Fruit fly (Drosophila melanogaster) whole organism, embryonic: ENCODE measurements around the gene Tailor.
A peak's percentile ranks its signal among the peaks of the same experiment; 100 is the strongest.

Source experiments
- Ada2b ChIP-seq: fragments of 200-800 bp; sonication (Bioruptor generic); IDR thresholded peaks from 2 replicates; pipeline ENCODE4 v1.3.6; 2022; ENCODE audit warnings: missing biosample characterization, missing genetic modification characterization
- Atf3 ChIP-seq: fragments of 200-800 bp; sonication (Bioruptor generic); optimal IDR thresholded peaks from 3 replicates; lab custom pipeline; 2016; ENCODE audit warnings: missing biosample characterization, missing genetic modification characterization
- CG10147 ChIP-seq: fragments of 200-800 bp; sonication (Bioruptor generic); optimal IDR thresholded peaks from 2 replicates; lab custom pipeline; 2019; ENCODE audit warnings: missing biosample characterization, mild to moderate bottlenecking, missing genetic modification characterization, moderate library complexity
- CG10274 ChIP-seq: fragments of 200-800 bp; sonication (Bioruptor generic); optimal IDR thresholded peaks from 3 replicates; lab custom pipeline; 2017; ENCODE audit warnings: missing biosample characterization, mild to moderate bottlenecking, missing genetic modification characterization
- CG10654 ChIP-seq: fragments of 200-800 bp; sonication (Bioruptor generic); optimal IDR thresholded peaks from 2 replicates; lab custom pipeline; 2016; ENCODE audit warnings: missing biosample characterization, missing genetic modification characterization
- CG11093 ChIP-seq: fragments of 200-800 bp; sonication (Bioruptor generic); IDR thresholded peaks from 3 replicates; pipeline ENCODE4 v1.3.6; 2022; ENCODE audit warnings: missing biosample characterization, missing genetic modification characterization
- CG11560 ChIP-seq: fragments of 200-800 bp; sonication (Bioruptor generic); IDR thresholded peaks from 3 replicates; pipeline ENCODE4 v1.3.6; 2022; ENCODE audit warnings: missing biosample characterization, missing genetic modification characterization
- CG1233 ChIP-seq: fragments of 200-800 bp; sonication (Bioruptor generic); optimal IDR thresholded peaks from 4 replicates; lab custom pipeline; 2018; ENCODE audit warnings: missing biosample characterization, mild to moderate bottlenecking, missing genetic modification characterization
- CG15011 ChIP-seq: fragments of 200-800 bp; sonication (Bioruptor generic); optimal IDR thresholded peaks from 3 replicates; lab custom pipeline; 2018; ENCODE audit warnings: missing biosample characterization, mild to moderate bottlenecking, missing genetic modification characterization
- CG15269 ChIP-seq: fragments of 200-800 bp; sonication (Bioruptor generic); optimal IDR thresholded peaks from 2 replicates; lab custom pipeline; 2018; ENCODE audit warnings: missing biosample characterization, mild to moderate bottlenecking, missing genetic modification characterization, moderate library complexity
- CG15514 ChIP-seq: fragments of 200-800 bp; sonication (Bioruptor generic); optimal IDR thresholded peaks from 3 replicates; lab custom pipeline; 2017; ENCODE audit warnings: missing biosample characterization, missing genetic modification characterization, mild to moderate bottlenecking, moderate library complexity, missing genetic modification reagents
- CG30020 ChIP-seq: fragments of 200-800 bp; optimal IDR thresholded peaks from 2 replicates; lab custom pipeline; 2019; ENCODE audit warnings: missing biosample characterization, mild to moderate bottlenecking, missing genetic modification characterization, moderate library complexity
- CG31224 ChIP-seq: fragments of 200-800 bp; sonication (Bioruptor generic); IDR thresholded peaks from 2 replicates; pipeline ENCODE4 v1.3.6; 2022; ENCODE audit warnings: missing biosample characterization, missing genetic modification characterization
- CG3163 ChIP-seq: fragments of 200-800 bp; sonication (Bioruptor generic); optimal IDR thresholded peaks from 3 replicates; lab custom pipeline; 2016; ENCODE audit warnings: missing biosample characterization, missing genetic modification characterization
- CG43689 ChIP-seq: fragments of 200-800 bp; sonication (Bioruptor generic); IDR thresholded peaks from 2 replicates; pipeline ENCODE4 v1.3.6; 2022; ENCODE audit warnings: missing biosample characterization, missing genetic modification characterization
- CG4617 ChIP-seq: fragments of 200-800 bp; sonication (Bioruptor generic); optimal IDR thresholded peaks from 3 replicates; lab custom pipeline; 2016; ENCODE audit warnings: missing biosample characterization, missing genetic modification characterization, borderline replicate concordance
- CG4707 ChIP-seq: fragments of 200-800 bp; sonication (Bioruptor generic); optimal IDR thresholded peaks from 2 replicates; lab custom pipeline; 2018; ENCODE audit warnings: missing biosample characterization, mild to moderate bottlenecking, missing genetic modification characterization, moderate library complexity
- CG6654 ChIP-seq: fragments of 200-800 bp; sonication (Bioruptor generic); optimal IDR thresholded peaks from 2 replicates; lab custom pipeline; 2017; ENCODE audit warnings: missing biosample characterization, mild to moderate bottlenecking, missing genetic modification characterization
- CG7372 ChIP-seq: fragments of 200-800 bp; sonication (Bioruptor generic); IDR thresholded peaks from 2 replicates; pipeline ENCODE4 v1.3.6; 2022; ENCODE audit warnings: missing biosample characterization, missing genetic modification characterization
- CG7928 ChIP-seq: fragments of 200-800 bp; sonication (Bioruptor generic); optimal IDR thresholded peaks from 2 replicates; lab custom pipeline; 2017; ENCODE audit warnings: missing biosample characterization, mild to moderate bottlenecking, missing genetic modification characterization
- CG7987 ChIP-seq: fragments of 200-800 bp; sonication (Bioruptor generic); optimal IDR thresholded peaks from 2 replicates; lab custom pipeline; 2018; ENCODE audit warnings: missing biosample characterization, mild to moderate bottlenecking, missing genetic modification characterization, moderate library complexity
- CG8924 ChIP-seq: fragments of 200-800 bp; optimal IDR thresholded peaks from 3 replicates; lab custom pipeline; 2019; ENCODE audit warnings: missing biosample characterization, mild to moderate bottlenecking, missing genetic modification characterization, moderate library complexity
- CTCF ChIP-seq: fragments of 200-800 bp; sonication (Bioruptor generic); optimal IDR thresholded peaks from 2 replicates; lab custom pipeline; 2017; ENCODE audit warnings: missing biosample characterization, mild to moderate bottlenecking, missing genetic modification characterization, moderate library complexity
- CrebB ChIP-seq: fragments of 200-800 bp; sonication (Bioruptor generic); optimal IDR thresholded peaks from 3 replicates; lab custom pipeline; 2018; ENCODE audit warnings: missing biosample characterization, mild to moderate bottlenecking, missing genetic modification characterization
- D19A ChIP-seq: fragments of 200-800 bp; optimal IDR thresholded peaks from 3 replicates; lab custom pipeline; 2019; ENCODE audit warnings: missing biosample characterization, mild to moderate bottlenecking, missing genetic modification characterization, moderate library complexity
- Dip3 ChIP-seq: fragments of 200-800 bp; sonication (Bioruptor generic); optimal IDR thresholded peaks from 3 replicates; lab custom pipeline; 2016; ENCODE audit warnings: missing biosample characterization, missing genetic modification characterization
- H2.0 ChIP-seq: fragments of 200-800 bp; sonication (Bioruptor generic); IDR thresholded peaks from 2 replicates; pipeline ENCODE4 v1.3.6; 2022; ENCODE audit warnings: missing biosample characterization, missing genetic modification characterization
- Hmx ChIP-seq: fragments of 200-800 bp; sonication (Bioruptor generic); optimal IDR thresholded peaks from 2 replicates; lab custom pipeline; 2016; ENCODE audit warnings: missing biosample characterization, missing genetic modification characterization
- Kr ChIP-seq: fragments of 200-800 bp; sonication (Bioruptor generic); optimal IDR thresholded peaks from 2 replicates; lab custom pipeline; 2017; ENCODE audit warnings: missing biosample characterization, mild to moderate bottlenecking, missing genetic modification characterization
- MESR4 ChIP-seq: fragments of 200-800 bp; sonication (Bioruptor generic); optimal IDR thresholded peaks from 2 replicates; lab custom pipeline; 2018; ENCODE audit warnings: missing biosample characterization, mild to moderate bottlenecking, missing genetic modification characterization, moderate library complexity
- Nf-YB ChIP-seq: fragments of 200-800 bp; sonication (Bioruptor generic); optimal IDR thresholded peaks from 3 replicates; lab custom pipeline; 2019; ENCODE audit warnings: missing biosample characterization, mild to moderate bottlenecking, missing genetic modification characterization, moderate library complexity
- Ptx1 ChIP-seq: fragments of 200-800 bp; sonication (Bioruptor generic); IDR thresholded peaks from 2 replicates; pipeline ENCODE4 v1.3.6; 2022; ENCODE audit warnings: missing biosample characterization, missing genetic modification characterization
- Side ChIP-seq: fragments of 200-800 bp; sonication (Bioruptor generic); optimal IDR thresholded peaks from 2 replicates; lab custom pipeline; 2016; ENCODE audit warnings: missing biosample characterization, missing genetic modification characterization
- ac ChIP-seq: fragments of 200-800 bp; sonication (Bioruptor generic); optimal IDR thresholded peaks from 3 replicates; lab custom pipeline; 2017; ENCODE audit warnings: missing biosample characterization, mild to moderate bottlenecking, missing genetic modification characterization
- al ChIP-seq: fragments of 200-800 bp; sonication (Bioruptor generic); IDR thresholded peaks from 2 replicates; pipeline ENCODE4 v1.3.6; 2022; ENCODE audit warnings: missing biosample characterization, missing genetic modification characterization
- az2 ChIP-seq: fragments of 200-800 bp; sonication (Bioruptor generic); optimal IDR thresholded peaks from 3 replicates; lab custom pipeline; 2016; ENCODE audit warnings: missing biosample characterization, missing genetic modification characterization
- ci ChIP-seq: fragments of 200-800 bp; sonication (Bioruptor generic); IDR thresholded peaks from 3 replicates; pipeline ENCODE4 v1.3.6; 2022; ENCODE audit warnings: missing biosample characterization, missing genetic modification characterization
- emc ChIP-seq: fragments of 200-800 bp; sonication (Bioruptor generic); optimal IDR thresholded peaks from 2 replicates; lab custom pipeline; 2016; ENCODE audit warnings: missing biosample characterization, missing genetic modification characterization
- gro ChIP-seq: fragments of 200-800 bp; sonication (Bioruptor generic); optimal IDR thresholded peaks from 2 replicates; lab custom pipeline; 2016; ENCODE audit warnings: missing biosample characterization, missing genetic modification characterization
- hbn ChIP-seq: fragments of 200-800 bp; sonication (Bioruptor generic); IDR thresholded peaks from 2 replicates; pipeline ENCODE4 v1.3.6; 2022; ENCODE audit warnings: missing biosample characterization, missing genetic modification characterization; ENCODE audit not compliant: partially characterized antibody
- ind ChIP-seq: fragments of 200-800 bp; sonication (Bioruptor generic); optimal IDR thresholded peaks from 3 replicates; lab custom pipeline; 2016; ENCODE audit warnings: missing biosample characterization, missing genetic modification characterization
- inv ChIP-seq: fragments of 200-800 bp; sonication (Bioruptor generic); IDR thresholded peaks from 2 replicates; pipeline ENCODE4 v1.3.6; 2022; ENCODE audit warnings: missing biosample characterization, missing genetic modification characterization; ENCODE audit not compliant: partially characterized antibody
- lov ChIP-seq, 2 experiments: fragments of 200-800 bp in 1 of 2; fragments of >200 bp in 1 of 2; sonication (Bioruptor generic) in 1 of 2; IDR thresholded peaks in 1 of 2; optimal IDR thresholded peaks in 1 of 2; 2 replicates in 1 of 2; 3 replicates in 1 of 2; pipeline versions ENCODE4 v1.3.6 to Lab custom; 2017 to 2022; ENCODE audit warnings: missing biosample characterization in 1 of 2, missing genetic modification characterization in 1 of 2
- nau ChIP-seq: fragments of 200-800 bp; sonication (Bioruptor generic); optimal IDR thresholded peaks from 3 replicates; lab custom pipeline; 2017; ENCODE audit warnings: missing biosample characterization, mild to moderate bottlenecking, missing genetic modification characterization, missing genetic modification reagents
- pan ChIP-seq, 4 experiments: fragments of >200 bp in 3 of 4; fragments of 200-800 bp in 1 of 4; sonication (Bioruptor generic) in 1 of 4; optimal IDR thresholded peaks in 3 of 4; IDR thresholded peaks in 1 of 4; 2 replicates each; pipeline versions ENCODE4 v1.3.6 to Lab custom; 2017 to 2022; ENCODE audit warnings: missing biosample characterization in 2 of 4, missing genetic modification characterization in 2 of 4, mixed read lengths in 1 of 4
- pfk ChIP-seq: fragments of 200-800 bp; sonication (Bioruptor generic); optimal IDR thresholded peaks from 2 replicates; lab custom pipeline; 2018; ENCODE audit warnings: missing biosample characterization, mild to moderate bottlenecking, missing genetic modification characterization, moderate library complexity
- sc ChIP-seq, 3 experiments: fragments of >200 bp in 2 of 3; fragments of 200-800 bp in 1 of 3; sonication (Bioruptor generic) in 1 of 3; optimal IDR thresholded peaks; 2 replicates in 2 of 3; 3 replicates in 1 of 3; lab custom pipeline; 2017; ENCODE audit warnings: mild to moderate bottlenecking in 1 of 3, missing biosample characterization in 1 of 3, missing genetic modification characterization in 1 of 3, missing genetic modification reagents in 1 of 3
- trh ChIP-seq: fragments of 200-800 bp; sonication (Bioruptor generic); optimal IDR thresholded peaks from 2 replicates; lab custom pipeline; 2016; ENCODE audit warnings: missing biosample characterization, missing genetic modification characterization
- vfl ChIP-seq: fragments of 200-800 bp; sonication (Bioruptor generic); optimal IDR thresholded peaks from 2 replicates; lab custom pipeline; 2016; ENCODE audit warnings: missing biosample characterization, missing genetic modification characterization
- zen2 ChIP-seq: fragments of 200-800 bp; sonication (Bioruptor generic); IDR thresholded peaks from 3 replicates; pipeline ENCODE4 v1.3.6; 2022; ENCODE audit warnings: missing biosample characterization, missing genetic modification characterization; ENCODE audit not compliant: partially characterized antibody

Tailor gene

DNA sequence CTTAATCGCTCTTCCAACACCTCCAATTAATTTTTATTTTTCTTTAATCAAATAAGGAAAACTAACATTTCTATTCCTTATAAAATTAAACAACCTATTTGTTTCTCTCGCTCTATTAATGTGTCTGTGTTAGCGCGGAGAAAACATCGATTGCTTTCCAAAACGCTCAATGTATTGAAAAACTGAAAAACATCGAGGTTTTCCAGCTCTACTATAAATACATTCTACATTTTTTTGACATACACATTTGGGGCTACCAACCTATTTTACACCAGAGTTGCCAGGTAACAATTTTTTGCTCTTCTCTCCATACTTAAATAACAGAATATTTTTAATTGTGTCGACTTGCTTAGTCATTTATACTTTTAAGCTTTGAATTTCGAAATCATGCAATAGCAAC is 6.0 kb upstream of the Tailor start (continued):
- TF ChIP-seq CTCF: peak; percentile 75
- TF ChIP-seq Dip3: no peak
- TF ChIP-seq CG15269 (tag; lab: Kevin White, UChicago): no peak
- no peak for TF ChIP-seq CG11560 (tag; lab: Robert Waterston, UW)
- no peak for TF ChIP-seq H2.0
- TF ChIP-seq CrebB (tag; lab: Kevin White, UChicago): no peak
- TF ChIP-seq CG4617 (GFP tag; lab: Kevin White, UChicago): peak; percentile 24
- TF ChIP-seq CG3163 (GFP tag; lab: Kevin White, UChicago): peak; percentile 38
- TF ChIP-seq ind (GFP tag; lab: Kevin White, UChicago): no peak
- TF ChIP-seq CG10274 (GFP tag; lab: Kevin White, UChicago): no peak
- TF ChIP-seq trh (GFP tag; lab: Kevin White, UChicago): no peak
- no peak for TF ChIP-seq CG43689
- TF ChIP-seq Hmx: no peak
- peak; percentile 47 for TF ChIP-seq D19A (tag; lab: Kevin White, UChicago)
- TF ChIP-seq gro (GFP tag; lab: Kevin White, UChicago): no peak
- peak; percentile 58; the same call in 2 of the 3 replicates for TF ChIP-seq zen2 (GFP tag; lab: Robert Waterston, UW)
- no peak for TF ChIP-seq CG1233 (GFP tag; lab: Kevin White, UChicago)
- TF ChIP-seq pfk (GFP tag; lab: Kevin White, UChicago): no peak
- TF ChIP-seq CG4707 (GFP tag; lab: Kevin White, UChicago): no peak
- TF ChIP-seq Nf-YB (GFP tag; lab: Kevin White, UChicago): no peak
- TF ChIP-seq MESR4 (GFP tag; lab: Kevin White, UChicago): peak; percentile 43
- TF ChIP-seq CG11093 (GFP tag; lab: Robert Waterston, UW): no peak
- no peak for TF ChIP-seq pan (optimal IDR thresholded peaks at IDR 0.05; lab: Kevin White, UChicago)
- TF ChIP-seq pan (GFP tag; optimal IDR thresholded peaks at IDR 0.05 in 1 of 2, IDR thresholded peaks at IDR 0.05 in 1 of 2): no peak
- no peak for TF ChIP-seq Ada2b (GFP tag; lab: Robert Waterston, UW)
- TF ChIP-seq CG10147 (GFP tag; lab: Kevin White, UChicago): no peak
- TF ChIP-seq CG6654 (GFP tag; lab: Kevin White, UChicago): no peak
- TF ChIP-seq CG31224 (GFP tag; lab: Robert Waterston, UW): no peak
- TF ChIP-seq Side (GFP tag; lab: Kevin White, UChicago): no peak
- TF ChIP-seq ac (GFP tag; lab: Kevin White, UChicago): no peak
- no peak for TF ChIP-seq CG7987 (GFP tag; lab: Kevin White, UChicago)
- TF ChIP-seq CG8924 (tag; lab: Kevin White, UChicago): peak; percentile 62
- no peak for TF ChIP-seq Ptx1 (GFP tag; lab: Robert Waterston, UW)
- TF ChIP-seq Kr (GFP tag; lab: Kevin White, UChicago): no peak
- no peak for TF ChIP-seq al (GFP tag; lab: Robert Waterston, UW)
- TF ChIP-seq CG30020 (tag; lab: Kevin White, UChicago): peak; percentile 57
- TF ChIP-seq hbn (GFP tag; lab: Robert Waterston, UW): peak; percentile 74
- TF ChIP-seq az2 (GFP tag; lab: Kevin White, UChicago): peak; percentile 11
- peak; percentile 46; the same call in 1 of the 3 replicates for TF ChIP-seq ci
- TF ChIP-seq sc (optimal IDR thresholded peaks at IDR 0.05; lab: Kevin White, UChicago): no peak
- no peak for TF ChIP-seq sc (GFP tag; optimal IDR thresholded peaks at IDR 0.05; lab: Kevin White, UChicago)
- no peak for TF ChIP-seq nau (GFP tag; lab: Kevin White, UChicago)
- no peak for TF ChIP-seq CG7928 (GFP tag; lab: Kevin White, UChicago)
- no peak for TF ChIP-seq CG15011 (GFP tag; lab: Kevin White, UChicago)
- TF ChIP-seq emc: no peak
- no peak for TF ChIP-seq CG7372 (GFP tag; lab: Robert Waterston, UW)
- no peak for TF ChIP-seq lov (optimal IDR thresholded peaks at IDR 0.05; lab: Kevin White, UChicago)
- TF ChIP-seq lov (GFP tag; IDR thresholded peaks at IDR 0.05; lab: Robert Waterston, UW): no peak
- TF ChIP-seq CG15514 (GFP tag; lab: Kevin White, UChicago): peak; percentile 52
- TF ChIP-seq CG10654 (GFP tag; lab: Kevin White, UChicago): no peak
- TF ChIP-seq inv (GFP tag; lab: Robert Waterston, UW): peak; percentile 44
- TF ChIP-seq Atf3 (GFP tag; lab: Kevin White, UChicago): no peak
- no peak for TF ChIP-seq vfl (GFP tag; lab: Kevin White, UChicago)
